Fruit fly (Drosophila melanogaster) whole organism, prepupa: ENCODE results near the gene CG14314.

ENCODE experiments used
- Blimp-1 ChIP-seq: fragments of 200-800 bp; sonication (Bioruptor generic); optimal IDR thresholded peaks from 3 replicates; lab custom pipeline; 2017; ENCODE audit warnings: missing biosample characterization, missing genetic modification characterization, mild to moderate bottlenecking, moderate library complexity, missing genetic modification reagents
- CG10631 ChIP-seq: fragments of 200-800 bp; sonication (Bioruptor generic); optimal IDR thresholded peaks from 2 replicates; lab custom pipeline; 2016; ENCODE audit warnings: missing biosample characterization, missing genetic modification characterization
- CG10669 ChIP-seq: fragments of 200-800 bp; sonication (Bioruptor generic); optimal IDR thresholded peaks from 3 replicates; lab custom pipeline; 2018; ENCODE audit warnings: missing biosample characterization, mild to moderate bottlenecking, missing genetic modification characterization, moderate library complexity
- CG11294 ChIP-seq: fragments of 200-800 bp; sonication (Bioruptor generic); IDR thresholded peaks from 2 replicates; pipeline ENCODE4 v1.3.6; 2022; ENCODE audit warnings: missing biosample characterization, missing genetic modification characterization
- CG11902 ChIP-seq: fragments of 200-800 bp; sonication (Bioruptor generic); optimal IDR thresholded peaks from 3 replicates; lab custom pipeline; 2016; ENCODE audit warnings: missing biosample characterization, missing genetic modification characterization
- CG15336 ChIP-seq: fragments of 200-800 bp; sonication (Bioruptor generic); IDR thresholded peaks from 2 replicates; pipeline ENCODE4 v1.3.6; 2022; ENCODE audit warnings: missing biosample characterization, missing genetic modification characterization
- CG1621 ChIP-seq: fragments of 200-800 bp; sonication (Bioruptor generic); optimal IDR thresholded peaks from 3 replicates; lab custom pipeline; 2018; ENCODE audit warnings: missing biosample characterization, mild to moderate bottlenecking, missing genetic modification characterization
- CG32006 ChIP-seq: fragments of 200-800 bp; sonication (Bioruptor generic); optimal IDR thresholded peaks from 3 replicates; lab custom pipeline; 2017; ENCODE audit warnings: missing biosample characterization, mild to moderate bottlenecking, missing genetic modification characterization
- CG34406 ChIP-seq: fragments of 200-800 bp; sonication (Bioruptor generic); optimal IDR thresholded peaks from 3 replicates; lab custom pipeline; 2016; ENCODE audit warnings: missing biosample characterization, missing genetic modification characterization
- CG3919 ChIP-seq: fragments of 200-800 bp; sonication (Bioruptor generic); optimal IDR thresholded peaks from 3 replicates; lab custom pipeline; 2016; ENCODE audit warnings: missing biosample characterization, missing genetic modification characterization
- CG6163 ChIP-seq: fragments of 200-800 bp; sonication (Bioruptor generic); IDR thresholded peaks from 3 replicates; pipeline ENCODE4 v1.3.6; 2022; ENCODE audit warnings: missing biosample characterization, missing genetic modification characterization
- CG6792 ChIP-seq: fragments of 200-800 bp; sonication (Bioruptor generic); optimal IDR thresholded peaks from 3 replicates; lab custom pipeline; 2016; ENCODE audit warnings: missing biosample characterization, missing genetic modification characterization
- CG6854 ChIP-seq: fragments of 200-800 bp; sonication (Bioruptor generic); optimal IDR thresholded peaks from 2 replicates; lab custom pipeline; 2017; ENCODE audit warnings: missing biosample characterization, mild to moderate bottlenecking, missing genetic modification characterization
- CG7368 ChIP-seq: fragments of 200-800 bp; sonication (Bioruptor generic); optimal IDR thresholded peaks from 3 replicates; lab custom pipeline; 2016; ENCODE audit warnings: missing biosample characterization, missing genetic modification characterization
- CG8119 ChIP-seq: fragments of 200-800 bp; sonication (Bioruptor generic); IDR thresholded peaks from 3 replicates; pipeline ENCODE4 v1.3.6; 2022; ENCODE audit warnings: missing biosample characterization, missing genetic modification characterization
- CG8319 ChIP-seq: fragments of 200-800 bp; sonication (Bioruptor generic); optimal IDR thresholded peaks from 3 replicates; lab custom pipeline; 2016; ENCODE audit warnings: missing biosample characterization, missing genetic modification characterization
- CG9139 ChIP-seq: fragments of 200-800 bp; sonication (Bioruptor generic); optimal IDR thresholded peaks from 3 replicates; lab custom pipeline; 2017; ENCODE audit warnings: missing biosample characterization, mild to moderate bottlenecking, missing genetic modification characterization
- Eip75B ChIP-seq: fragments of 200-800 bp; sonication (Bioruptor generic); optimal IDR thresholded peaks from 3 replicates; lab custom pipeline; 2016; ENCODE audit warnings: missing biosample characterization, missing genetic modification characterization
- Eip78C ChIP-seq: fragments of 200-800 bp; sonication (Bioruptor generic); peaks from one replicate; lab custom pipeline; 2016; ENCODE audit warnings: missing biosample characterization, missing genetic modification characterization
- Ets21C ChIP-seq: fragments of 200-800 bp; sonication (Bioruptor generic); optimal IDR thresholded peaks from 3 replicates; lab custom pipeline; 2016; ENCODE audit warnings: missing biosample characterization, missing genetic modification characterization
- Ets96B ChIP-seq: fragments of 200-800 bp; optimal IDR thresholded peaks from 2 replicates; lab custom pipeline; 2019; ENCODE audit warnings: missing biosample characterization, mild to moderate bottlenecking, missing genetic modification characterization, moderate library complexity
- Gug ChIP-seq: fragments of 200-800 bp; sonication (Bioruptor generic); IDR thresholded peaks from 2 replicates; pipeline ENCODE4 v1.3.6; 2022; ENCODE audit warnings: missing biosample characterization, missing genetic modification characterization
- Hr38 ChIP-seq: sonication (Bioruptor generic); optimal IDR thresholded peaks from 2 replicates; lab custom pipeline; 2016; ENCODE audit warnings: missing biosample characterization, missing genetic modification characterization
- Hr39 ChIP-seq: fragments of 200-800 bp; sonication (Bioruptor generic); optimal IDR thresholded peaks from 2 replicates; lab custom pipeline; 2016; ENCODE audit warnings: missing biosample characterization, missing genetic modification characterization
- Lpt ChIP-seq: fragments of 200-800 bp; sonication (Bioruptor generic); optimal IDR thresholded peaks from 3 replicates; lab custom pipeline; 2016; ENCODE audit warnings: missing biosample characterization, missing genetic modification characterization
- Met ChIP-seq: fragments of 200-800 bp; sonication (Bioruptor generic); optimal IDR thresholded peaks from 3 replicates; lab custom pipeline; 2016; ENCODE audit warnings: missing biosample characterization, missing genetic modification characterization
- OdsH ChIP-seq: fragments of 200-800 bp; sonication (Bioruptor generic); optimal IDR thresholded peaks from 3 replicates; lab custom pipeline; 2016; ENCODE audit warnings: missing biosample characterization, missing genetic modification characterization
- Smox ChIP-seq: fragments of 200-800 bp; sonication (Bioruptor generic); optimal IDR thresholded peaks from 3 replicates; lab custom pipeline; 2016; ENCODE audit warnings: missing biosample characterization, missing genetic modification characterization
- Sox14 ChIP-seq: fragments of 200-800 bp; sonication (Bioruptor generic); optimal IDR thresholded peaks from 3 replicates; lab custom pipeline; 2016; ENCODE audit warnings: missing biosample characterization, missing genetic modification characterization
- Sox15 ChIP-seq: fragments of 200-800 bp; sonication (Bioruptor generic); optimal IDR thresholded peaks from 3 replicates; lab custom pipeline; 2016; ENCODE audit warnings: missing biosample characterization, missing genetic modification characterization
- achi ChIP-seq: fragments of 200-800 bp; sonication (Bioruptor generic); optimal IDR thresholded peaks from 3 replicates; lab custom pipeline; 2016; ENCODE audit warnings: missing biosample characterization, missing genetic modification characterization
- dac ChIP-seq: fragments of 200-800 bp; sonication (Bioruptor generic); optimal IDR thresholded peaks from 2 replicates; lab custom pipeline; 2017; ENCODE audit warnings: missing biosample characterization, mild to moderate bottlenecking, missing genetic modification characterization
- dsx ChIP-seq: fragments of 200-800 bp; optimal IDR thresholded peaks from 3 replicates; lab custom pipeline; 2019; ENCODE audit warnings: missing biosample characterization, mild to moderate bottlenecking, missing genetic modification characterization, moderate library complexity; ENCODE audit not compliant: poor library complexity, severe bottlenecking
- eg ChIP-seq: fragments of 200-800 bp; sonication (Bioruptor generic); IDR thresholded peaks from 3 replicates; pipeline ENCODE4 v1.3.6; 2022; ENCODE audit warnings: missing biosample characterization, missing genetic modification characterization
- esn ChIP-seq: fragments of 200-800 bp; sonication (Bioruptor generic); optimal IDR thresholded peaks from 2 replicates; lab custom pipeline; 2016; ENCODE audit warnings: missing biosample characterization, mild to moderate bottlenecking, missing genetic modification characterization, moderate library complexity
- fd59A ChIP-seq: fragments of 200-800 bp; sonication (Bioruptor generic); optimal IDR thresholded peaks from 2 replicates; lab custom pipeline; 2017; ENCODE audit warnings: missing biosample characterization, mild to moderate bottlenecking, missing genetic modification characterization, missing genetic modification reagents
- fkh ChIP-seq: fragments of 200-800 bp; sonication (Bioruptor generic); optimal IDR thresholded peaks from 3 replicates; lab custom pipeline; 2017; ENCODE audit warnings: missing biosample characterization, mild to moderate bottlenecking, missing genetic modification characterization, moderate library complexity
- lz ChIP-seq: fragments of 200-800 bp; sonication (Bioruptor generic); optimal IDR thresholded peaks from 3 replicates; lab custom pipeline; 2016; ENCODE audit warnings: missing biosample characterization, missing genetic modification characterization
- pdm3 ChIP-seq: fragments of 200-800 bp; sonication (Bioruptor generic); optimal IDR thresholded peaks from 3 replicates; lab custom pipeline; 2016; ENCODE audit warnings: missing biosample characterization, missing genetic modification characterization
- spab ChIP-seq: fragments of 200-800 bp; sonication (Bioruptor generic); optimal IDR thresholded peaks from 2 replicates; lab custom pipeline; 2017; ENCODE audit warnings: missing biosample characterization, mild to moderate bottlenecking, missing genetic modification characterization, missing genetic modification reagents
- svp ChIP-seq: fragments of 200-800 bp; sonication (Bioruptor generic); peaks from one replicate; lab custom pipeline; 2016; ENCODE audit warnings: missing biosample characterization, missing genetic modification characterization
- vri ChIP-seq: fragments of 200-800 bp; sonication (Bioruptor generic); optimal IDR thresholded peaks from 3 replicates; lab custom pipeline; 2016; ENCODE audit warnings: missing biosample characterization, mild to moderate bottlenecking, missing genetic modification characterization

The CG14314 gene

DNA sequence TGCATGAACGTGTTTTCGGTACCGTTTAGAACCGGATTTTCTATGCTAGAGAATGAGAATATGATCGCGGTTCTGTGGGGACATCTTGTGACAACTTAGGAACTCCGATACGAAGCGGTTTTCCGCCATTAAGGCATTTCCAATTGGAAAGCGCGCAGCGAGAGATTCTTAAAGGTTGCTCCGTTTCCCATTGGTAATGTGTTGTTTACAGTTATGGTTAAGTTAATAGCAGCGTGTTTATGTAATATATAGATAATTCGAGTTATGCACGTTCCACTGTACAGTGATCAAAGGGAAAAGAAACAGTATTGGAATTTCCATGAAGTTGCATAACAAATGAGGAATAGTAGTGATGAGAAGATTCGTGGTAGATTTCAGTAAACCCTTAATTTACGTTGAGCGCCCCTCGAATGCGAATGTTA is 47.0 kb upstream of the CG14314 start (continued):
- peak; percentile 31 for TF ChIP-seq esn (GFP tag; lab: Kevin White, UChicago)
- TF ChIP-seq Eip78C, result peak; percentile 89
- no peak for TF ChIP-seq CG9139 (GFP tag; lab: Kevin White, UChicago)
- peak; percentile 47 for TF ChIP-seq achi (GFP tag; lab: Kevin White, UChicago)
- TF ChIP-seq Smox (GFP tag; lab: Kevin White, UChicago), result peak; percentile 34
- TF ChIP-seq Ets21C (GFP tag; lab: Kevin White, UChicago), result no peak
- peak; percentile 27 for TF ChIP-seq Hr39 (GFP tag; lab: Kevin White, UChicago)
- TF ChIP-seq spab (GFP tag; lab: Kevin White, UChicago), result no peak
- peak; percentile 2 for TF ChIP-seq CG34406 (GFP tag; lab: Kevin White, UChicago)
- no peak for TF ChIP-seq Blimp-1 (GFP tag; lab: Kevin White, UChicago)
- peak; percentile 22 for TF ChIP-seq CG1621
- peak; percentile 32 for TF ChIP-seq CG10669 (GFP tag; lab: Kevin White, UChicago)
- TF ChIP-seq, all 60 proteins: peak for 35

- TF ChIP-seq CG10631, result no peak
- no peak for TF ChIP-seq Met
- TF ChIP-seq eg (GFP tag; lab: Robert Waterston, UW), result peak; percentile 20; the same call in 1 of the 3 replicates
- no peak for TF ChIP-seq esn (GFP tag; lab: Kevin White, UChicago)
- peak; percentile 21; the same call in 1 of the 3 replicates for TF ChIP-seq CG8119 (GFP tag; lab: Robert Waterston, UW)
- TF ChIP-seq CG6163 (GFP tag; lab: Robert Waterston, UW), result no peak
- TF ChIP-seq fkh (GFP tag; lab: Kevin White, UChicago), result peak; percentile 8
- TF ChIP-seq Sox15 (GFP tag; lab: Kevin White, UChicago), result no peak
- no peak for TF ChIP-seq CG8319 (GFP tag; lab: Kevin White, UChicago)
- TF ChIP-seq CG15336 (GFP tag; lab: Robert Waterston, UW), result peak; percentile 28; the same call in 1 of the 2 replicates
- TF ChIP-seq dac (GFP tag; lab: Kevin White, UChicago), result no peak
- no peak for TF ChIP-seq Ets96B (tag; lab: Kevin White, UChicago)
- peak; percentile 51 for TF ChIP-seq vri (GFP tag; lab: Kevin White, UChicago)
- no peak for TF ChIP-seq Sox14 (GFP tag; lab: Kevin White, UChicago)
- TF ChIP-seq Eip78C, result peak; percentile 10
- TF ChIP-seq CG3919 (GFP tag; lab: Kevin White, UChicago), result no peak
- TF ChIP-seq svp, result no peak
Measured at dm6 chr3R:18169982-18170531, 45.9 kb upstream of the CG14314 start.

- TF ChIP-seq dac (GFP tag; lab: Kevin White, UChicago), result peak; percentile 67
- TF ChIP-seq eg (GFP tag; lab: Robert Waterston, UW), result peak; percentile 74; the same call in 2 of the 3 replicates
- peak; percentile 85 for TF ChIP-seq esn (GFP tag; lab: Kevin White, UChicago)
- TF ChIP-seq CG1621, result no peak
- no peak for TF ChIP-seq CG9139 (GFP tag; lab: Kevin White, UChicago)
- TF ChIP-seq CG15336 (GFP tag; lab: Robert Waterston, UW), result peak; percentile 85
- TF ChIP-seq Eip75B (GFP tag; lab: Kevin White, UChicago), result no peak
- TF ChIP-seq CG10669 (GFP tag; lab: Kevin White, UChicago), result no peak
- peak; percentile 79 for TF ChIP-seq lz (GFP tag; lab: Kevin White, UChicago)
- peak; percentile 95 for TF ChIP-seq CG32006 (GFP tag; lab: Kevin White, UChicago)
- peak; percentile 85 for TF ChIP-seq pdm3 (GFP tag; lab: Kevin White, UChicago)
- TF ChIP-seq fd59A (GFP tag; lab: Kevin White, UChicago), result peak; percentile 59
- TF ChIP-seq Hr38, result no peak
- no peak for TF ChIP-seq CG3919 (GFP tag; lab: Kevin White, UChicago)
- no peak for TF ChIP-seq dsx (GFP tag; lab: Kevin White, UChicago)
- TF ChIP-seq Gug (GFP tag; lab: Robert Waterston, UW), result peak; percentile 66
- peak; percentile 75 for TF ChIP-seq Hr39 (GFP tag; lab: Kevin White, UChicago)
- no peak for TF ChIP-seq fkh (GFP tag; lab: Kevin White, UChicago)
- peak; percentile 84 for TF ChIP-seq OdsH (GFP tag; lab: Kevin White, UChicago)
- no peak for TF ChIP-seq vri (GFP tag; lab: Kevin White, UChicago)
- TF ChIP-seq Sox15 (GFP tag; lab: Kevin White, UChicago), result peak; percentile 64
- peak; percentile 58 for TF ChIP-seq CG11294 (GFP tag; lab: Robert Waterston, UW)
- peak; percentile 72 for TF ChIP-seq Ets21C (GFP tag; lab: Kevin White, UChicago)
- peak; percentile 50 for TF ChIP-seq CG11902 (GFP tag; lab: Kevin White, UChicago)
- TF ChIP-seq CG6792 (GFP tag; lab: Kevin White, UChicago), result peak; percentile 66
- TF ChIP-seq Lpt (GFP tag; lab: Kevin White, UChicago), result peak; percentile 77
- no peak for TF ChIP-seq CG7368 (GFP tag; lab: Kevin White, UChicago)
- TF ChIP-seq Blimp-1 (GFP tag; lab: Kevin White, UChicago), result peak; percentile 47
- TF ChIP-seq Ets96B (tag; lab: Kevin White, UChicago), result peak; percentile 67
- peak; percentile 96 for TF ChIP-seq Eip78C
- TF ChIP-seq Met, result no peak
- TF ChIP-seq CG6854 (GFP tag; lab: Kevin White, UChicago), result peak; percentile 26
Measured at dm6 chr3R:18171983-18172967, 43.7 kb upstream of the CG14314 start.
